Worm (Caenorhabditis elegans) whole organism, late embryonic: ENCODE measurements around the gene mpk-2.

Experiments used
- Y22D7AL.16 ChIP-seq: sonication (generic microtip); optimal IDR thresholded peaks from 2 replicates; lab custom pipeline; 2016; ENCODE audit warnings: missing genetic modification characterization, missing compliant biosample characterization
- ama-1 ChIP-seq: fragments of 150-350 bp; optimal IDR thresholded peaks from 2 replicates; lab custom pipeline; 2014
- ceh-19 ChIP-seq: fragments of 200-800 bp; sonication (Bioruptor generic); optimal IDR thresholded peaks from 2 replicates; lab custom pipeline; 2018; ENCODE audit warnings: mild to moderate bottlenecking, missing genetic modification characterization, missing compliant biosample characterization
- ceh-34 ChIP-seq: sonication (generic microtip); optimal IDR thresholded peaks from 2 replicates; lab custom pipeline; 2016; ENCODE audit warnings: mild to moderate bottlenecking, missing genetic modification characterization, missing compliant biosample characterization
- hlh-6 ChIP-seq: sonication (generic microtip); optimal IDR thresholded peaks from 2 replicates; lab custom pipeline; 2016; ENCODE audit warnings: missing genotype, missing genetic modification characterization, missing compliant biosample characterization
- pax-1 ChIP-seq: fragments of 150-350 bp; optimal IDR thresholded peaks from 2 replicates; lab custom pipeline; 2014; ENCODE audit warnings: missing biosample characterization, missing genetic modification characterization
- pqm-1 ChIP-seq: sonication (generic microtip); optimal IDR thresholded peaks from 2 replicates; lab custom pipeline; 2016; ENCODE audit warnings: missing genetic modification characterization, missing compliant biosample characterization
- pros-1 ChIP-seq: fragments of 150-350 bp; optimal IDR thresholded peaks from 2 replicates; lab custom pipeline; 2014; ENCODE audit warnings: missing biosample characterization, missing genetic modification reagents, missing genetic modification characterization
- rnt-1 ChIP-seq: sonication (generic microtip); optimal IDR thresholded peaks from 2 replicates; lab custom pipeline; 2016; ENCODE audit warnings: missing genetic modification characterization, missing compliant biosample characterization
- syd-9 ChIP-seq: sonication (generic microtip); optimal IDR thresholded peaks from 2 replicates; lab custom pipeline; 2016; ENCODE audit warnings: mild to moderate bottlenecking, missing genetic modification characterization, moderate library complexity, missing compliant biosample characterization
- tbx-2 ChIP-seq: sonication (generic microtip); optimal IDR thresholded peaks from 2 replicates; lab custom pipeline; 2016; ENCODE audit warnings: missing genetic modification characterization, missing compliant biosample characterization
- tbx-7 ChIP-seq: sonication (generic microtip); optimal IDR thresholded peaks from 2 replicates; lab custom pipeline; 2016; ENCODE audit warnings: missing genotype, missing genetic modification characterization, missing compliant biosample characterization

- TF ChIP-seq ceh-34 (tag; lab: Kevin White, UChicago), result no peak
- no peak for TF ChIP-seq Y22D7AL.16
- TF ChIP-seq ceh-19 (GFP tag; lab: Kevin White, UChicago), result no peak
- no peak for TF ChIP-seq pax-1 (tag; lab: Kevin White, UChicago)
- no peak for TF ChIP-seq syd-9 (tag; lab: Kevin White, UChicago)
- no peak for TF ChIP-seq tbx-2
- no peak for TF ChIP-seq tbx-7 (tag; lab: Kevin White, UChicago)
- no peak for TF ChIP-seq hlh-6 (tag; lab: Kevin White, UChicago)
- no peak for TF ChIP-seq rnt-1 (tag; lab: Kevin White, UChicago)
- TF ChIP-seq pqm-1 (tag; lab: Kevin White, UChicago), result no peak
- no peak for TF ChIP-seq pros-1 (tag; lab: Kevin White, UChicago)
- TF ChIP-seq ama-1 (lab: Kevin White, UChicago), result no peak
Measured at ce11 chrII:5091640-5092243, 12.2 kb upstream of the mpk-2 start, which contains the start of gene pld-1.
